Worm (Caenorhabditis elegans): ENCODE measurements around the gene clec-54.

The clec-54 gene

DNA sequence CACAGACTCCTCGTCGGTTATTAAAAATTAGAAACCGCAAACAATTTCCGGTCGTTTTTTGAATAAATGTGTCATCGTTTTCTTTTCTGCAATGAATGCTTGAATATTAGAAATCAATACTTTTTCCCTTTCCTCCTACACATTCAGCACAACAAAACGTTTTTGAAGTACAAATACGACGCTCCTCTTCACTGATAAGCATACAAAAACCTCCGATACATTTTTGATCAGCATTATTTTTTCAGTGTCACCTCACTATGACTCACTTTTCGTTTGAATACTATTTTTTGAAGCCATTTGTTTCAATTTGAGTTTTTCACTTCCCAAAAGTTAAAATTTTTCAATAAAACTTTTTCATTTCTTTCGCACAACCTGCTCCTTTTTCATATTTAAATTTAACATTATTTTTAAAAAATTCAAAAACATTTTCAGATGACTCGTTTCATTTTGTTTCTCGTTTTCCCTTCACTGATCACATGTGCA, 6.1 kb downstream of the clec-54 start, which contains the start of gene R02D5.3:
TSS of gene R02D5.3 (plus strand) at position 433 of the 483 bp plus-strand sequence.
- no peak for TF ChIP-seq nhr-11 (tag; optimal IDR thresholded peaks at IDR 0.05)
- peak; percentile 34 for TF ChIP-seq elt-2 (tag; optimal IDR thresholded peaks at IDR 0.05)
- TF ChIP-seq pag-3 (tag; optimal IDR thresholded peaks at IDR 0.05; ENCODE audit: borderline replicate concordance, insufficient read depth), result no peak

DNA sequence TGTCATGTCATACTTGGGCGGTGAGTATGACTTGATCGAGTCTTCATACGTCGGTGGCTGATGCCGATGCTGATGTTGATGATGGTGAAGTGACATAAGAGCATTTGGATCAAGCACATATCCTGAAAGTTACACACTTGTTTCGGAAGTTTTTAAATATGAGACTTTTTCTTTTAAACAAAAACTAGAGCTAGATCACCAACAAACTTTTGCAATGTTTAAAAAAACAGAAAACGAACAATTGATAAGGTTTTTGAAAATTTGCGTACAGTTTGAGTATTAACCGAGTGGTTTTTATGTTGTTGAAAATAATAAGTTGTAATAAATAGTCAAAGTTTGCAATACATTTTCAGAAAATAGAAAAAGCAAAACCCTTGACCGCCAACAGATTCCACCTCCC, 7.9 kb downstream of the clec-54 start, which contains the start of gene R02D5.4:
TSS of gene R02D5.4 (minus strand) at position 101 of the 400 bp plus-strand sequence.
- TF ChIP-seq nhr-85 (tag) (no peak), fkh-4 (tag; optimal IDR thresholded peaks at IDR 0.05; ENCODE audit: borderline replicate concordance) (no peak), nhr-76 (tag; optimal IDR thresholded peaks at IDR 0.05) (no peak), elt-3 (tag; optimal IDR thresholded peaks at IDR 0.05) (no peak), pqm-1 (tag; optimal IDR thresholded peaks at IDR 0.05) (no peak), mep-1 (tag; optimal IDR thresholded peaks at IDR 0.05) (no peak), hlh-4 (tag; optimal IDR thresholded peaks at IDR 0.05) (no peak), hpl-2 (GFP tag; optimal IDR thresholded peaks at IDR 0.05) (no peak), skn-1 (tag; optimal IDR thresholded peaks at IDR 0.05) (no peak), sptf-1 (tag; optimal IDR thresholded peaks at IDR 0.05) (no peak), swsn-7 (tag; optimal IDR thresholded peaks at IDR 0.05) (no peak), nhr-12 (tag; optimal IDR thresholded peaks at IDR 0.05) (no peak), irx-1 (tag; optimal IDR thresholded peaks at IDR 0.05) (no peak), lin-35 (GFP tag; optimal IDR thresholded peaks at IDR 0.05) (no peak), efl-3 (GFP tag; optimal IDR thresholded peaks at IDR 0.05) (no peak), pax-3 (tag; optimal IDR thresholded peaks at IDR 0.05) (no peak), unc-86 (tag; optimal IDR thresholded peaks at IDR 0.05) (no peak), mef-2 (tag; optimal IDR thresholded peaks at IDR 0.05) (no peak), C16A3.4 (tag; optimal IDR thresholded peaks at IDR 0.05) (no peak), ztf-11 (tag; optimal IDR thresholded peaks at IDR 0.05) (no peak)

DNA sequence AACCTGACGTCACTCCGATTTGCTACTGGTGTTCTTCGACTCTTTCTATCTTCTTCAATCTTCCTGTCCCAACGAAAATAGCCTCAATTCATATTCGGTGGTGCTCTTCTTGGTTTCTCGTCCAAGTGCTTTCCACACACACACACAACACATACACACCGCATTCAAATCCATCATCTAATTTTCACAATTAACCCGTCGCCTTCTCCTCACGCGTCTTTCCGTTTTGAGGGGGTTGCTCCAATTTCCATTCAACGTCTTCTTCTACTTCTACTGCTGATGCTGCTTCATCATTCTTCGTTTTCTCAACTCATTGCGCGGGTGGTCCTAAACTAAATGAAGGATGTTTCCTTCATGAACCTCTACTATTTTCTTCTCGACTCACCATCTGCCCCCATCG, 14.4 kb downstream of the clec-54 start:
- no peak for TF ChIP-seq efl-3 (GFP tag; optimal IDR thresholded peaks at IDR 0.05)
- TF ChIP-seq lin-14 (GFP tag; optimal IDR thresholded peaks at IDR 0.05), result peak; percentile 25

DNA sequence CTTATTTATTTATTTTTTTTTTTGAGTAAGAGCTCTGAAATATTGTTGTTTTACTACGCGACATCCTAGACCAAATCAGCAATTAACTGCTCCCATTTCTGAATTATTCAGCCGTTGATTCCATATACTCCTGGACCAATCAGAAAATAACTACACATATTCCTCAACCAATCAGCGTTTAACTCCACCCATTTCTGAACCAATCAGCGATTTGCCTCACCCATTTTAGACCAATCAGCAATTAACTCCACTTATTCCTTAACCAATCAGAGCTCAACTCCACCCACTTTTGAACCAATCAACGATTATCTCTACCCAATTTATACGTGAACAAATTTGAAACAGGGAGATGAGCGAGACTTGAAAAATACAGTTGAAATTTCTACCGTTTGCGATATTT, 17.0 kb downstream of the clec-54 start:
- no peak for TF ChIP-seq unc-130 (tag; optimal IDR thresholded peaks at IDR 0.05)
- no peak for TF ChIP-seq ceh-90 (tag; optimal IDR thresholded peaks at IDR 0.05)
- TF ChIP-seq mef-2 (tag; optimal IDR thresholded peaks at IDR 0.05), result no peak
- TF ChIP-seq fkh-10 (GFP tag; optimal IDR thresholded peaks at IDR 0.05), result no peak
- TF ChIP-seq unc-30 (tag; optimal IDR thresholded peaks at IDR 0.05), result no peak
- no peak for TF ChIP-seq F16B12.6 (tag; optimal IDR thresholded peaks at IDR 0.05)
- TF ChIP-seq hlh-4 (tag; optimal IDR thresholded peaks at IDR 0.05), result no peak
- no peak for TF ChIP-seq lir-3 (tag; optimal IDR thresholded peaks at IDR 0.05; ENCODE audit: poor library complexity)
- TF ChIP-seq vab-15 (tag; optimal IDR thresholded peaks at IDR 0.05), result no peak
- TF ChIP-seq sup-37 (GFP tag; optimal IDR thresholded peaks at IDR 0.05), result no peak
- TF ChIP-seq C34B4.2 (tag; optimal IDR thresholded peaks at IDR 0.05), result no peak
- no peak for TF ChIP-seq nhr-76 (tag; optimal IDR thresholded peaks at IDR 0.05)
- TF ChIP-seq ztf-4 (tag; optimal IDR thresholded peaks at IDR 0.05), result no peak
- no peak for TF ChIP-seq efl-1 (optimal IDR thresholded peaks at IDR 0.05)
- TF ChIP-seq efl-1 (GFP tag; optimal IDR thresholded peaks at IDR 0.05 in 1 of 2), result no peak
- TF ChIP-seq nhr-47 (tag; optimal IDR thresholded peaks at IDR 0.05), result no peak
- no peak for TF ChIP-seq fos-1 (tag; optimal IDR thresholded peaks at IDR 0.05)
